Worm (Caenorhabditis elegans): ENCODE results near the gene rol-6.

Gene rol-6

DNA sequence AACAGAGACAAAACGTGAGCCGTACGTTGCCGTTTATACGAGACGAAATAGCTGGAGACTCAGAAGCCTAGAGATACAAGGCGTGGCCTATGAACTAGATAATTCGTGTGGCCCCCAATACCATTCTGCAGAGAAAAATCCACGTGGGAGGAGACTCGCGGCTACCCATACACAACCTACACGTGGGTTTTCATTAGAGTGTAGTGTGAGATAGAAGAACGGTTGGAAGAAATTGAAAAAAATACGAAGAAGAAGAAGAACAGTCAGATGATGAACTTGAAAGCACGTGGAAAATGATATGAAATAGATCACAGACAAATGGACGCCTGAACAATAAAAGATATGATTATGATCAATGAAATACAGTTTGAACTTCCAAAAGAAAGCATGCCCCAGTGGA, 32.3 kb downstream of the rol-6 start:
- no peak for TF ChIP-seq sox-2 (GFP tag; IDR thresholded peaks at IDR 0.05)
- no peak for TF ChIP-seq lim-6 (tag; optimal IDR thresholded peaks at IDR 0.05)
- no peak for TF ChIP-seq nhr-11 (tag; optimal IDR thresholded peaks at IDR 0.05)
- TF ChIP-seq Y22D7AL.16 (tag; optimal IDR thresholded peaks at IDR 0.05) = no peak
- no peak for TF ChIP-seq hlh-8 (tag; optimal IDR thresholded peaks at IDR 0.05)
- TF ChIP-seq mec-3 (tag; optimal IDR thresholded peaks at IDR 0.05; ENCODE audit: borderline replicate concordance) = no peak
- TF ChIP-seq nhr-232 (tag; optimal IDR thresholded peaks at IDR 0.05) = no peak
- TF ChIP-seq ceh-30 (tag; optimal IDR thresholded peaks at IDR 0.05) = no peak
- no peak for TF ChIP-seq ref-2 (tag; optimal IDR thresholded peaks at IDR 0.05)
- no peak for TF ChIP-seq gmeb-2 (tag; optimal IDR thresholded peaks at IDR 0.05)
- no peak for TF ChIP-seq ceh-31 (tag; optimal IDR thresholded peaks at IDR 0.05)
- TF ChIP-seq ceh-24 (tag; optimal IDR thresholded peaks at IDR 0.05) = no peak

DNA sequence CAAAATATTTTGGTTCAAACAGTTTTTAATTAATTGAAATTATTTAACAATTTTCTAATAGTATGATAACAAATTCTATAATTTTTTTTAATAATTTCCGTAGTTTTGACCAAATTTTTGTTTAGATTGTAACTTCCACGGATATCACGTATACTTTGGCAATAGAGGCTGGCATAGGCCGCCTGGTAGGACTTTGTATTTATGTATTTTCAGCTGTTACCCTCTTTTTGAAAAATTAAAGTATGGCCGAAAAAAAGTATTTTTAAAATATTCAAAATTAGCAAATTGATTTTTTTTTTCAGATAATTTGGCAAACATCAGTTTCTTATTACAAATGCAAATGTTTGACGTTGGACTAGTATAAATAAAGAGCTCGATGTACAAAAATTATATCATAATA, 33.6 kb downstream of the rol-6 start, which contains the start of the genes nsph-1.1 and K08F8.15:
TSS of gene nsph-1.1 (plus strand) at position 301 of the 400 bp plus-strand sequence.
TSS of gene K08F8.15 (plus strand) at position 335 of the 400 bp plus-strand sequence.
- TF ChIP-seq npax-4 (tag; optimal IDR thresholded peaks at IDR 0.05) = no peak
- TF ChIP-seq che-1 (tag; optimal IDR thresholded peaks at IDR 0.05) = no peak
- TF ChIP-seq ets-4 (tag; optimal IDR thresholded peaks at IDR 0.05) = no peak
- no peak for TF ChIP-seq pha-4 (tag; optimal IDR thresholded peaks at IDR 0.05)
- TF ChIP-seq C38D4.7 (GFP tag; optimal IDR thresholded peaks at IDR 0.05) = no peak

DNA sequence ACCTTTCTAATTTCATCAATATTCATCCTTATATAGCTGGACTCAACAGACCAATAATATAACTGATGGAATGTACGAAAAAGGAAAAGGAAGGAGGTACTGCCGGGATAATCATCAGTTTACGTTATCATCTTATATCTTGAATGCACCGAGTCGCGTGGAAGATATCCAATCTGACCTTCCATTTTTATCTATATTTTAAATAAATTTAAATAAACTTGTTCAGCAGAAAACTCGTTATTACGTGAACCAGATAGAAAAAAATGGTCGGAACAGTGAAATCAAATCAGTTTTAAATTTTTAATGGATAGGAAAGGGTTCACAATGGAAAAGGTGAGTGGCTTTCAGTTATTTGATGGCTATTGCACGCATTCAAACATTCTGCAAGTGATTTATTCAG, 34.0 kb downstream of the rol-6 start, which contains the start of gene pah-1:
TSS of gene pah-1 (minus strand) at position 101 of the 400 bp plus-strand sequence.
- TF ChIP-seq zip-5 (tag; optimal IDR thresholded peaks at IDR 0.05) (no peak), F13H6.1 (tag; optimal IDR thresholded peaks at IDR 0.05) (no peak), ceh-45 (GFP tag; IDR thresholded peaks at IDR 0.05) (no peak), hlh-6 (tag; optimal IDR thresholded peaks at IDR 0.05) (no peak), unc-55 (GFP tag; optimal IDR thresholded peaks at IDR 0.05) (no peak), hlh-8 (tag; optimal IDR thresholded peaks at IDR 0.05) (no peak)

DNA sequence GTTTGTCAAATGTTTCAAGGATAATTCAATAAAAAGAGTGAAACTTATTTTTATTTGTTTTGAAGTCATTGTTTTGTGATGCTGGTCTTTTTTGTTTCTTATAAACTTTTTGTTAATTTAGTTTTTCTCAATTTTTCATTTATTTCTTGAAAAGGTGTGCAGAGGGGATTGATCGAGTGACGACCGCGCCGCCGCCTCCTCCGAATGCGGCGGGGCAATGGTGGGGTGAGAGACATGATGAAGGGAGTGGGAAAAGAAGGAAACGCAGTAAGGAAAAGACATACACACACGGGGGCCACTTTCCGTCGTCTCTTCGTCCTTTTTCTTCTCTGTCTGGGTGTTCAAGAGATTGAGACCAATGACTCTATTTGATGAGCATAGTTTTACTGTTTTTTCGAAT, 36.5 kb downstream of the rol-6 start:
- TF ChIP-seq ceh-48 (tag; optimal IDR thresholded peaks at IDR 0.05) = no peak
- TF ChIP-seq nfya-1 (tag; optimal IDR thresholded peaks at IDR 0.05) = peak; percentile 53
- peak; percentile 18 for TF ChIP-seq ref-2 (tag; optimal IDR thresholded peaks at IDR 0.05)
- peak; percentile 1 for TF ChIP-seq unc-55 (GFP tag; optimal IDR thresholded peaks at IDR 0.05)
- peak; percentile 19 for TF ChIP-seq ceh-31 (tag; optimal IDR thresholded peaks at IDR 0.05)
- TF ChIP-seq ceh-9 (tag; optimal IDR thresholded peaks at IDR 0.05) = no peak
- TF ChIP-seq unc-42 (tag; optimal IDR thresholded peaks at IDR 0.05) = peak; percentile 21

DNA sequence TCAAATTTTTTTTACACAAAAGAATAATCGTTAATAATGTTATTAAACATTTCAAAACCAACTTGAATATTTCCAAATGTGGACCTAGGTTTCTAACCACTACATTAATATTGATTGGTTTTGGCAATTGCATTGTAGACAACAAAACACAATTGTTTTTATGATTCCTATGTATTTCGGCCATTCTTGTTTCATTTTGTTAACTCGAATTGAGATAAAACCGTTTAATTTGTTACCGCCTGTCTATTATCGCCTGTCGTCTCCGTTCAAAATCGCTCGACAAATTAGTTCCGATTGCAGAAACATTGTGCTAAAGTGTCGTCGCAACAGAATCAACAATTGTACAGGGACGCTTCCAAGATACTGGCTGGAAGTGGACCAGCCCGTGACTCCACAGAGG, 37.8 kb downstream of the rol-6 start, which contains the start of gene let-19:
TSS of gene let-19 (plus strand) at position 301 of the 400 bp plus-strand sequence.
- TF ChIP-seq ceh-22 (tag; optimal IDR thresholded peaks at IDR 0.05) (no peak), ceh-45 (GFP tag; IDR thresholded peaks at IDR 0.05) (no peak), pros-1 (tag; optimal IDR thresholded peaks at IDR 0.05) (no peak), unc-42 (tag; optimal IDR thresholded peaks at IDR 0.05) (no peak), hlh-30 (tag; optimal IDR thresholded peaks at IDR 0.05; ENCODE audit: insufficient read depth) (no peak), ceh-2 (tag; optimal IDR thresholded peaks at IDR 0.05) (no peak), C08G9.2 (tag; optimal IDR thresholded peaks at IDR 0.05) (no peak), mec-3 (tag; optimal IDR thresholded peaks at IDR 0.05; ENCODE audit: borderline replicate concordance) (no peak), pat-9 (tag; optimal IDR thresholded peaks at IDR 0.05) (no peak), fkh-10 (GFP tag; optimal IDR thresholded peaks at IDR 0.05) (no peak), F13H6.1 (tag; optimal IDR thresholded peaks at IDR 0.05) (no peak), unc-55 (GFP tag; optimal IDR thresholded peaks at IDR 0.05) (no peak)

DNA sequence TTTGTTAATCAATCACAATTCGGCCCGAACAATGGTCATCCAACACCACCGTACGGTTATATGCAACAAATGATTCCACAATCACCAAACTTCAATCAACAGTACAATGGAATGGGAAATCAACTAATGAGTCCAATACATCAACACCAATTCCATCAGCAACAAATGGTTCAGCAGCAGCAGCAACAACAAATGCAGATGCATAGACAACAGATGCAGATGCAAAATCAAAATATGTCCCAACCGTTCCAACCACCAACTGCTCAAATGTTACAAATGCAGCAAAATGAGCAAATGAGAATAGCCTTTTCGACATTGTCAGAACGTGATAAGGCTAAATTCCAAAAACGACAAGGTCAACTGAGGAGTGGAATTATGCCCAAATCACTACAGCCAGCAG, 43.7 kb downstream of the rol-6 start:
- TF ChIP-seq sox-2 (GFP tag; IDR thresholded peaks at IDR 0.05) (no peak), tbx-2 (tag; optimal IDR thresholded peaks at IDR 0.05) (no peak), dmd-4 (tag; optimal IDR thresholded peaks at IDR 0.05; ENCODE audit: borderline replicate concordance) (no peak), pat-9 (tag; optimal IDR thresholded peaks at IDR 0.05) (no peak), C08G9.2 (tag; optimal IDR thresholded peaks at IDR 0.05) (no peak), Y22D7AL.16 (tag; optimal IDR thresholded peaks at IDR 0.05) (no peak), tbx-7 (tag; optimal IDR thresholded peaks at IDR 0.05) (no peak), fax-1 (tag; optimal IDR thresholded peaks at IDR 0.05) (no peak), ama-1 (optimal IDR thresholded peaks at IDR 0.05) (no peak)

All from whole organism, late embryonic.